Worm (Caenorhabditis elegans): ENCODE data around the gene pqn-73.

Gene pqn-73

ce11 chrII:8569038-8569977 is 28.8 kb downstream of the pqn-73 start, which contains the start of the genes col-38 and rpl-5 (continued):
- TF ChIP-seq vab-15 (tag; optimal IDR thresholded peaks at IDR 0.05) (peak; percentile 82), elt-2 (tag; optimal IDR thresholded peaks at IDR 0.05) (peak; percentile 66), fos-1 (tag; optimal IDR thresholded peaks at IDR 0.05) (peak; percentile 79), nhr-90 (tag; optimal IDR thresholded peaks at IDR 0.05; ENCODE audit: poor library complexity) (peak; percentile 84), egl-13 (tag; optimal IDR thresholded peaks at IDR 0.05) (peak; percentile 74), nhr-237 (tag; optimal IDR thresholded peaks at IDR 0.05) (peak; percentile 78), blmp-1 (tag; optimal IDR thresholded peaks at IDR 0.05) (peak; percentile 86), elt-3 (tag; optimal IDR thresholded peaks at IDR 0.05) (peak in 4 of 6 experiments; percentile 11 to 91 (median 82)), zag-1 (tag; optimal IDR thresholded peaks at IDR 0.05) (no peak), F16B12.6 (tag; optimal IDR thresholded peaks at IDR 0.05) (peak; percentile 98), dpl-1 (GFP tag; optimal IDR thresholded peaks at IDR 0.05) (peak; percentile 97 to 99 (median 97)), snu-23 (GFP tag; optimal IDR thresholded peaks at IDR 0.05) (peak; percentile 95), ztf-11 (tag; optimal IDR thresholded peaks at IDR 0.05) (peak in 1 of 2 experiments; percentile 56), lir-3 (tag; optimal IDR thresholded peaks at IDR 0.05; ENCODE audit: poor library complexity) (peak; percentile 73), skn-1 (tag; optimal IDR thresholded peaks at IDR 0.05) (peak; percentile 94), sox-4 (tag; optimal IDR thresholded peaks at IDR 0.05) (peak; percentile 30), efl-1 (optimal IDR thresholded peaks at IDR 0.05) (peak; percentile 82 to 98), efl-1 (GFP tag; optimal IDR thresholded peaks at IDR 0.05 in 1 of 2) (peak; percentile 97 to 100), dsc-1 (tag; optimal IDR thresholded peaks at IDR 0.05) (peak; percentile 82), swsn-7 (tag; optimal IDR thresholded peaks at IDR 0.05) (peak; percentile 90), nhr-20 (tag; optimal IDR thresholded peaks at IDR 0.05) (peak; percentile 95), nhr-19 (GFP tag; conservative IDR thresholded peaks at IDR 0.05) (peak; percentile 88), pag-3 (tag; optimal IDR thresholded peaks at IDR 0.05; ENCODE audit: borderline replicate concordance, insufficient read depth) (no peak), hpl-2 (GFP tag; optimal IDR thresholded peaks at IDR 0.05) (peak; percentile 45), ceh-82 (tag; optimal IDR thresholded peaks at IDR 0.05) (peak; percentile 73 to 96 (median 77)), tbx-2 (tag; optimal IDR thresholded peaks at IDR 0.05) (peak; percentile 91), nhr-71 (tag; optimal IDR thresholded peaks at IDR 0.05) (peak; percentile 94), ets-5 (GFP tag; IDR thresholded peaks at IDR 0.05) (no peak), nhr-76 (tag; optimal IDR thresholded peaks at IDR 0.05) (no peak), mdl-1 (tag; optimal IDR thresholded peaks at IDR 0.05) (peak in 1 of 2 experiments; percentile 85), rnt-1 (tag; optimal IDR thresholded peaks at IDR 0.05) (peak; percentile 92), tlp-1 (tag; optimal IDR thresholded peaks at IDR 0.05) (no peak), aha-1 (tag; optimal IDR thresholded peaks at IDR 0.05) (peak; percentile 59), nhr-85 (tag) (peak; percentile 91)

- TF ChIP-seq lsy-2 (tag; optimal IDR thresholded peaks at IDR 0.05) (peak in 1 of 2 experiments; percentile 53), snpc-4 (tag; optimal IDR thresholded peaks at IDR 0.05) (no peak), efl-1 (optimal IDR thresholded peaks at IDR 0.05) (no peak), efl-1 (GFP tag; optimal IDR thresholded peaks at IDR 0.05 in 1 of 2) (peak in 1 of 2 experiments; percentile 77)
Observed at ce11 chrII:8570977-8571376, 30.5 kb downstream of the pqn-73 start, which contains the start of gene bcs-1. Gene bcs-1 (plus strand): TSS chrII:8571085.

- no peak for TF ChIP-seq jun-1 (tag; optimal IDR thresholded peaks at IDR 0.05)
- TF ChIP-seq ets-5 (GFP tag; IDR thresholded peaks at IDR 0.05) = no peak
- no peak for TF ChIP-seq nhr-47 (tag; optimal IDR thresholded peaks at IDR 0.05)
- no peak for TF ChIP-seq isw-1 (GFP tag; IDR thresholded peaks at IDR 0.05)
- TF ChIP-seq hpl-2 (GFP tag; optimal IDR thresholded peaks at IDR 0.05) = no peak
Observed at ce11 chrII:8573044-8573443, 32.5 kb downstream of the pqn-73 start, which contains the start of gene F54C9.7. Gene F54C9.7 (plus strand): TSS chrII:8573344.
